Fruit fly (Drosophila melanogaster): ENCODE measurements around the gene croc.

croc gene

dm6 chr3L:21515823-21516715, 39.8 kb upstream of the croc start, which contains the start of the genes SAK and Cdk12 (continued):
- TF ChIP-seq lilli (GFP tag; optimal IDR thresholded peaks at IDR 0.05) (peak; percentile 82), BtbVII (GFP tag; optimal IDR thresholded peaks at IDR 0.05) (peak; percentile 82), gfzf (GFP tag; optimal IDR thresholded peaks at IDR 0.05) (no peak), CG17328 (GFP tag; IDR thresholded peaks at IDR 0.05) (peak; percentile 74), CG8281 (tag; optimal IDR thresholded peaks at IDR 0.05) (peak; percentile 52), pho (GFP tag; optimal IDR thresholded peaks at IDR 0.05) (peak; percentile 29), CG5180 (GFP tag; optimal IDR thresholded peaks at IDR 0.05) (no peak), CG6254 (GFP tag; optimal IDR thresholded peaks at IDR 0.05) (peak; percentile 76), Xrp1 (GFP tag; IDR thresholded peaks at IDR 0.05) (peak; percentile 77), CG18764 (GFP tag; optimal IDR thresholded peaks at IDR 0.05) (peak; percentile 69), scrt (GFP tag; optimal IDR thresholded peaks at IDR 0.05) (peak; percentile 71), pum (GFP tag; optimal IDR thresholded peaks at IDR 0.05) (peak; percentile 60), Vsx1 (GFP tag; optimal IDR thresholded peaks at IDR 0.05) (peak; percentile 82), sqz (GFP tag; optimal IDR thresholded peaks at IDR 0.05) (peak; percentile 76), mld (GFP tag; IDR thresholded peaks at IDR 0.05; ENCODE audit: partially characterized antibody) (no peak), corto (GFP tag; optimal IDR thresholded peaks at IDR 0.05) (no peak), CG3065 (GFP tag; optimal IDR thresholded peaks at IDR 0.05) (peak; percentile 58), grn (GFP tag; optimal IDR thresholded peaks at IDR 0.05) (no peak), CG8765 (GFP tag; IDR thresholded peaks at IDR 0.05) (peak; percentile 67), CG10209 (GFP tag; optimal IDR thresholded peaks at IDR 0.05) (peak; percentile 87), CG4360 (GFP tag; IDR thresholded peaks at IDR 0.05) (0 out of 2 replicates have a peak, but pooled peaks have one; percentile 43), Hmx (GFP tag; optimal IDR thresholded peaks at IDR 0.05) (no peak), CG4617 (GFP tag; optimal IDR thresholded peaks at IDR 0.05; ENCODE audit: borderline replicate concordance) (peak; percentile 80), eve (GFP tag; optimal IDR thresholded peaks at IDR 0.05) (peak in 1 of 2 experiments; percentile 78), CG3995 (GFP tag; optimal IDR thresholded peaks at IDR 0.05) (peak; percentile 45), otp (GFP tag; IDR thresholded peaks at IDR 0.05) (peak; percentile 45; the same call in 1 of the 3 replicates), so (GFP tag; IDR thresholded peaks at IDR 0.05) (peak; percentile 87), CG32767 (GFP tag; IDR thresholded peaks at IDR 0.05) (peak; percentile 53), CG7271 (tag; optimal IDR thresholded peaks at IDR 0.05) (peak; percentile 57), CG4282 (GFP tag; optimal IDR thresholded peaks at IDR 0.05) (no peak), Trl (optimal IDR thresholded peaks at IDR 0.05) (no peak), Trl (GFP tag; optimal IDR thresholded peaks at IDR 0.05) (peak; percentile 49), sr (GFP tag; IDR thresholded peaks at IDR 0.05) (peak; percentile 5; the same call in 1 of the 3 replicates), z (GFP tag; IDR thresholded peaks at IDR 0.05) (no peak), Xbp1 (GFP tag; optimal IDR thresholded peaks at IDR 0.05) (peak; percentile 88), tio (GFP tag; optimal IDR thresholded peaks at IDR 0.05) (peak; percentile 88), CG13287 (GFP tag; IDR thresholded peaks at IDR 0.05; ENCODE audit: partially characterized antibody) (peak; percentile 59), CG1603 (tag; optimal IDR thresholded peaks at IDR 0.05) (peak; percentile 33), CG12769 (tag; optimal IDR thresholded peaks at IDR 0.05) (peak; percentile 72), hbn (GFP tag; IDR thresholded peaks at IDR 0.05; ENCODE audit: partially characterized antibody) (no peak), Max (GFP tag; optimal IDR thresholded peaks at IDR 0.05) (peak; percentile 82), Dfd (GFP tag; optimal IDR thresholded peaks at IDR 0.05) (peak in 1 of 2 experiments; percentile 49), Six4 (GFP tag; optimal IDR thresholded peaks at IDR 0.05) (peak; percentile 80), gcm2 (GFP tag; optimal IDR thresholded peaks at IDR 0.05) (no peak), Stat92E (GFP tag; optimal IDR thresholded peaks at IDR 0.05) (peak in 1 of 3 experiments; percentile 2), onecut (GFP tag; IDR thresholded peaks at IDR 0.05) (0 out of 2 replicates have a peak, but pooled peaks have one; percentile 34), zen2 (GFP tag; IDR thresholded peaks at IDR 0.05; ENCODE audit: partially characterized antibody) (no peak; the same call in 2 of the 3 replicates), ftz-f1 (GFP tag; optimal IDR thresholded peaks at IDR 0.05) (no peak)
